Worm (Caenorhabditis elegans) whole organism, mixed stage, embryonic: Measurements from ENCODE around the gene lon-1.

Experiments used
- ceh-39 ChIP-seq: fragments of 150-350 bp; optimal IDR thresholded peaks from 2 replicates; lab custom pipeline; 2014; ENCODE audit warnings: missing biosample characterization, missing genetic modification characterization
- nhr-28 ChIP-seq: fragments of 150-350 bp; optimal IDR thresholded peaks from 2 replicates; lab custom pipeline; 2014; ENCODE audit warnings: missing biosample characterization, missing genetic modification characterization

ce11 chrIII:5506936-5507335 lies 32.7 kb downstream of the lon-1 start:
- no peak for TF ChIP-seq ceh-39 (tag; lab: Kevin White, UChicago)
- TF ChIP-seq nhr-28 (tag; lab: Kevin White, UChicago): no peak
